Worm (Caenorhabditis elegans) whole organism, L4 larva: ENCODE results near the gene msp-55.
"Not testable (repeated sequence)": the region's sequence is repeated elsewhere in the genome, so short reads cannot be mapped to it uniquely, and the experiment has no call there.

Experiments used
- F37D6.2 ChIP-seq: sonication (generic microtip); optimal IDR thresholded peaks from 2 replicates; lab custom pipeline; 2016; ENCODE audit warnings: mild to moderate bottlenecking, missing genetic modification characterization, missing compliant biosample characterization
- F49E8.2 ChIP-seq: sonication (generic microtip); optimal IDR thresholded peaks from 2 replicates; lab custom pipeline; 2016; ENCODE audit warnings: missing compliant biosample characterization, mild to moderate bottlenecking, missing genetic modification characterization, borderline replicate concordance
- T26A8.4 ChIP-seq: fragments of 200-800 bp; sonication (Bioruptor generic); IDR thresholded peaks from 2 replicates; pipeline ENCODE4 v1.3.6; 2022; ENCODE audit warnings: missing genetic modification characterization, missing compliant biosample characterization
- Y105C5A.15 ChIP-seq: fragments of 200-800 bp; sonication (Bioruptor generic); IDR thresholded peaks from 2 replicates; pipeline ENCODE4 v1.3.6; 2022; ENCODE audit warnings: missing genetic modification characterization, missing compliant biosample characterization
- Y48G9A.11 ChIP-seq: fragments of 200-800 bp; sonication (Bioruptor generic); IDR thresholded peaks from 2 replicates; pipeline ENCODE4 v1.3.6; 2022; ENCODE audit warnings: missing genetic modification reagents, missing genetic modification characterization, missing compliant biosample characterization
- ZK337.2 ChIP-seq: fragments of 200-800 bp; sonication (Bioruptor generic); IDR thresholded peaks from 2 replicates; pipeline ENCODE4 v1.3.6; 2022; ENCODE audit warnings: missing genetic modification reagents, missing genetic modification characterization, missing compliant biosample characterization
- aha-1 ChIP-seq: fragments of 150-350 bp; peaks from one replicate; lab custom pipeline; 2014; ENCODE audit warnings: missing biosample characterization, missing genetic modification characterization
- cey-2 ChIP-seq: sonication (generic microtip); optimal IDR thresholded peaks from 3 replicates; lab custom pipeline; 2017; ENCODE audit warnings: missing genetic modification characterization, mild to moderate bottlenecking, missing compliant biosample characterization, antibody characterized with exemption, borderline replicate concordance; ENCODE audit not compliant: insufficient read depth
- daf-12 ChIP-seq: fragments of 150-350 bp; optimal IDR thresholded peaks from 2 replicates; lab custom pipeline; 2014; ENCODE audit warnings: missing biosample characterization, missing genetic modification reagents, missing genetic modification characterization
- daf-16 ChIP-seq, 3 experiments: sonication (generic microtip); optimal IDR thresholded peaks; 2 replicates each; lab custom pipeline; 2016 to 2017; ENCODE audit warnings: missing genetic modification characterization in 3 of 3, missing genetic modification reagents in 3 of 3, mild to moderate bottlenecking in 2 of 3, missing compliant biosample characterization in 2 of 3, missing biosample characterization in 1 of 3, moderate library complexity in 1 of 3
- dmd-6 ChIP-seq: fragments of 200-800 bp; sonication (Bioruptor generic); IDR thresholded peaks from 2 replicates; pipeline ENCODE4 v1.3.6; 2022; ENCODE audit warnings: missing genetic modification reagents, missing genetic modification characterization, missing compliant biosample characterization
- dve-1 ChIP-seq: sonication (generic microtip); optimal IDR thresholded peaks from 2 replicates; lab custom pipeline; 2017; ENCODE audit warnings: antibody characterized with exemption, mild to moderate bottlenecking, missing genetic modification characterization, missing compliant biosample characterization; ENCODE audit not compliant: insufficient read depth
- fos-1 ChIP-seq: fragments of 150-350 bp; optimal IDR thresholded peaks from 2 replicates; lab custom pipeline; 2014; ENCODE audit warnings: missing biosample characterization, missing genetic modification characterization
- gei-8 ChIP-seq: fragments of 200-800 bp; sonication (Bioruptor generic); optimal IDR thresholded peaks from 2 replicates; lab custom pipeline; 2018; ENCODE audit warnings: mild to moderate bottlenecking, missing genetic modification characterization, missing compliant biosample characterization
- hif-1 ChIP-seq, 2 experiments: sonication (generic microtip); optimal IDR thresholded peaks; 2 replicates each; lab custom pipeline; 2016 to 2017; ENCODE audit warnings: missing compliant biosample characterization in 2 of 2, missing genetic modification characterization in 2 of 2, missing genetic modification reagents in 2 of 2, missing genotype in 2 of 2, mild to moderate bottlenecking in 1 of 2
- hlh-11 ChIP-seq: fragments of 200-800 bp; sonication (Bioruptor generic); optimal IDR thresholded peaks from 2 replicates; lab custom pipeline; 2018; ENCODE audit warnings: mild to moderate bottlenecking, missing genetic modification characterization, missing compliant biosample characterization
- hmg-1.1 ChIP-seq: fragments of 200-800 bp; sonication (Bioruptor generic); IDR thresholded peaks from 2 replicates; pipeline ENCODE4 v1.3.6; 2022; ENCODE audit warnings: missing genetic modification reagents, missing genetic modification characterization, missing compliant biosample characterization
- jun-1 ChIP-seq: fragments of 150-350 bp; optimal IDR thresholded peaks from 2 replicates; lab custom pipeline; 2014; ENCODE audit warnings: missing biosample characterization, missing genetic modification reagents, missing genetic modification characterization
- lin-1 ChIP-seq: fragments of 200-800 bp; sonication (Bioruptor generic); IDR thresholded peaks from 2 replicates; pipeline ENCODE4 v1.3.6; 2022; ENCODE audit warnings: missing genetic modification reagents, missing genetic modification characterization, missing compliant biosample characterization
- lin-15B ChIP-seq: fragments of 150-350 bp; sonication (generic microtip); optimal IDR thresholded peaks from 3 replicates; lab custom pipeline; 2014; ENCODE audit warnings: missing biosample characterization, missing genetic modification characterization
- lin-38 ChIP-seq: fragments of 200-800 bp; sonication (Bioruptor generic); IDR thresholded peaks from 2 replicates; pipeline ENCODE4 v1.3.6; 2022; ENCODE audit warnings: missing genetic modification reagents, missing genetic modification characterization, missing compliant biosample characterization
- mdl-1 ChIP-seq, 2 experiments: fragments of 150-350 bp in 1 of 2; sonication (generic microtip) in 1 of 2; optimal IDR thresholded peaks; 2 replicates each; lab custom pipeline; 2014 to 2017; ENCODE audit warnings: missing biosample characterization in 2 of 2, missing genetic modification characterization in 2 of 2
- mdt-29 ChIP-seq: fragments of 200-800 bp; sonication (Bioruptor generic); IDR thresholded peaks from 2 replicates; pipeline ENCODE4 v1.3.6; 2022; ENCODE audit warnings: missing genetic modification reagents, missing genetic modification characterization, missing compliant biosample characterization
- mep-1 ChIP-seq: fragments of 150-350 bp; sonication (generic microtip); optimal IDR thresholded peaks from 3 replicates; lab custom pipeline; 2014; ENCODE audit warnings: missing biosample characterization, missing genetic modification characterization
- mes-2 ChIP-seq: sonication (generic microtip); optimal IDR thresholded peaks from 2 replicates; lab custom pipeline; 2016; ENCODE audit warnings: missing genotype, mild to moderate bottlenecking, missing genetic modification characterization, missing compliant biosample characterization; ENCODE audit not compliant: poor library complexity, severe bottlenecking
- nhr-102 ChIP-seq: sonication (generic microtip); optimal IDR thresholded peaks from 2 replicates; lab custom pipeline; 2016; ENCODE audit warnings: mild to moderate bottlenecking, missing genetic modification characterization, moderate library complexity, missing compliant biosample characterization
- snpc-1.2 ChIP-seq: fragments of 200-800 bp; sonication (Bioruptor generic); IDR thresholded peaks from 2 replicates; pipeline ENCODE4 v1.3.6; 2022; ENCODE audit warnings: missing genetic modification reagents, missing genetic modification characterization, missing compliant biosample characterization
- snpc-4 ChIP-seq: fragments of 150-350 bp; optimal IDR thresholded peaks from 2 replicates; lab custom pipeline; 2014; ENCODE audit warnings: missing biosample characterization, missing genetic modification characterization
- unc-130 ChIP-seq: sonication (generic microtip); optimal IDR thresholded peaks from 2 replicates; lab custom pipeline; 2016; ENCODE audit warnings: missing genetic modification reagents, missing genetic modification characterization, missing compliant biosample characterization
- unc-62 ChIP-seq, 3 experiments: fragments of 150-350 bp in 1 of 3; sonication (generic microtip); optimal IDR thresholded peaks in 2 of 3; peaks in 1 of 3; 1 replicate in 1 of 3; 2 replicates in 2 of 3; lab custom pipeline; 2014 to 2017; ENCODE audit warnings: missing biosample characterization in 3 of 3, missing genetic modification characterization in 3 of 3, missing genetic modification reagents in 3 of 3, missing genotype in 1 of 3
- vab-7 ChIP-seq: fragments of 200-800 bp; sonication (Bioruptor generic); IDR thresholded peaks from 2 replicates; pipeline ENCODE4 v1.3.6; 2022; ENCODE audit warnings: missing genetic modification reagents, missing genetic modification characterization, missing compliant biosample characterization
- zag-1 ChIP-seq: fragments of 150-350 bp; optimal IDR thresholded peaks from 2 replicates; lab custom pipeline; 2014; ENCODE audit warnings: missing biosample characterization, missing genetic modification characterization

The msp-55 gene

ce11 chrIV:5076607-5077006, 20.8 kb upstream of the msp-55 start:
- TF ChIP-seq lin-15B (tag; lab: Kevin White, UChicago) (no peak), daf-16 (GFP tag; optimal IDR thresholded peaks at IDR 0.05; lab: Kevin White, UChicago) (peak in 1 of 2 experiments; percentile 60), daf-16 (tag; optimal IDR thresholded peaks at IDR 0.05; lab: Kevin White, UChicago) (no peak), cey-2 (no peak)

- TF ChIP-seq hmg-1.1 (no peak), unc-62 (GFP tag; optimal IDR thresholded peaks at IDR 0.05 in 1 of 2; lab: Kevin White, UChicago) (peak in 1 of 2 experiments; percentile 16), unc-62 (tag; optimal IDR thresholded peaks at IDR 0.05; lab: Kevin White, UChicago) (no peak), gei-8 (GFP tag; lab: Kevin White, UChicago) (no peak)
Measured at ce11 chrIV:5073836-5074235, 18.0 kb upstream of the msp-55 start.

- TF ChIP-seq vab-7 (GFP tag; lab: Robert Waterston, UW); F37D6.2 (tag; lab: Kevin White, UChicago); Y105C5A.15: not testable (repeated sequence)
Measured at ce11 chrIV:5070593-5070992, 14.8 kb upstream of the msp-55 start, which contains the start of gene C02B10.6. C02B10.6 (plus strand) TSS chrIV:5070893.

- TF ChIP-seq lin-1 (GFP tag; lab: Robert Waterston, UW); ZK337.2 (GFP tag; lab: Robert Waterston, UW); aha-1 (tag; lab: Kevin White, UChicago): not testable (repeated sequence)
Measured at ce11 chrIV:5068541-5068940, 12.7 kb upstream of the msp-55 start, which contains the start of the genes R13H9.6 and rmd-6. R13H9.6 (minus strand) TSS chrIV:5068641. rmd-6 (plus strand) TSS chrIV:5068845.

- TF ChIP-seq jun-1 (tag; lab: Kevin White, UChicago); F49E8.2 (tag; lab: Kevin White, UChicago); hmg-1.1: not testable (repeated sequence)
Measured at ce11 chrIV:5066887-5067286, 11.1 kb upstream of the msp-55 start, which contains the start of gene ttbk-2.2. ttbk-2.2 (minus strand) TSS chrIV:5066987.

- not testable (repeated sequence) for TF ChIP-seq hif-1 (tag; optimal IDR thresholded peaks at IDR 0.05; lab: Kevin White, UChicago); zag-1 (tag; lab: Kevin White, UChicago); fos-1
Measured at ce11 chrIV:5064961-5065360, 9.1 kb upstream of the msp-55 start, which contains the start of gene msp-53. msp-53 (minus strand) TSS chrIV:5065061.

ce11 chrIV:5063297-5063696, 7.5 kb upstream of the msp-55 start:
- TF ChIP-seq F49E8.2 (tag; lab: Kevin White, UChicago) (peak; percentile 1), unc-130 (GFP tag; lab: Kevin White, UChicago) (peak; percentile 29), hlh-11 (peak; percentile 5), mdt-29 (peak; percentile 63; the same call in 1 of the 2 replicates), lin-38 (GFP tag; lab: Robert Waterston, UW) (peak; percentile 36; the same call in 1 of the 2 replicates), mep-1 (no peak), nhr-102 (peak; percentile 50), dmd-6 (no peak), Y48G9A.11 (0 out of 2 replicates have a peak, but pooled peaks have one; percentile 16), mdl-1 (tag; optimal IDR thresholded peaks at IDR 0.05; lab: Kevin White, UChicago) (no peak), dve-1 (tag; lab: Kevin White, UChicago) (peak; percentile 25), gei-8 (GFP tag; lab: Kevin White, UChicago) (no peak), Y105C5A.15 (0 out of 2 replicates have a peak, but pooled peaks have one; percentile 35), T26A8.4 (GFP tag; lab: Robert Waterston, UW) (peak; percentile 47), vab-7 (GFP tag; lab: Robert Waterston, UW) (no peak), daf-12 (tag; lab: Kevin White, UChicago) (no peak), snpc-4 (tag; lab: Kevin White, UChicago) (peak; percentile 80), mes-2 (peak; percentile 43), snpc-1.2 (GFP tag; lab: Robert Waterston, UW) (peak; percentile 97)
- TF ChIP-seq, all 104 proteins: peak for 13
